Fruit fly (Drosophila melanogaster) whole organism, adult: Measurements from ENCODE around the gene sgg.
A peak's percentile ranks its signal among the peaks of the same experiment; 100 is the strongest.

Experiments used
- CG11617 ChIP-seq: fragments of 200-800 bp; sonication (Bioruptor generic); optimal IDR thresholded peaks from 2 replicates; lab custom pipeline; 2017; ENCODE audit warnings: mild to moderate bottlenecking, missing biosample characterization, missing genetic modification reagents, missing genetic modification characterization
- CG12768 ChIP-seq: fragments of 200-800 bp; sonication (Bioruptor generic); optimal IDR thresholded peaks from 2 replicates; lab custom pipeline; 2017; ENCODE audit warnings: missing biosample characterization, missing genetic modification characterization, mild to moderate bottlenecking, moderate library complexity, missing genetic modification reagents
- CG14711 ChIP-seq: fragments of 200-800 bp; sonication (Bioruptor generic); optimal IDR thresholded peaks from 2 replicates; lab custom pipeline; 2018; ENCODE audit warnings: missing biosample characterization, mild to moderate bottlenecking, missing genetic modification characterization, moderate library complexity
- CG1620 ChIP-seq: fragments of 200-800 bp; sonication (Bioruptor generic); optimal IDR thresholded peaks from 2 replicates; lab custom pipeline; 2016; ENCODE audit warnings: missing biosample characterization, missing genetic modification characterization
- CG33017 ChIP-seq: fragments of 200-800 bp; sonication (Bioruptor generic); optimal IDR thresholded peaks from 2 replicates; lab custom pipeline; 2018; ENCODE audit warnings: missing biosample characterization, mild to moderate bottlenecking, missing genetic modification characterization, moderate library complexity
- CG5204 ChIP-seq: fragments of 200-800 bp; sonication (Bioruptor generic); optimal IDR thresholded peaks from 2 replicates; lab custom pipeline; 2016; ENCODE audit warnings: missing biosample characterization, missing genetic modification characterization
- CG7045 ChIP-seq: fragments of 200-800 bp; sonication (Bioruptor generic); optimal IDR thresholded peaks from 2 replicates; lab custom pipeline; 2017; ENCODE audit warnings: missing biosample characterization, mild to moderate bottlenecking, missing genetic modification characterization
- CG7101 ChIP-seq: fragments of 200-800 bp; sonication (Bioruptor generic); optimal IDR thresholded peaks from 2 replicates; lab custom pipeline; 2018; ENCODE audit warnings: missing biosample characterization, mild to moderate bottlenecking, missing genetic modification characterization, moderate library complexity
- Clk ChIP-seq: fragments of 200-800 bp; sonication (Bioruptor generic); optimal IDR thresholded peaks from 2 replicates; lab custom pipeline; 2017; ENCODE audit warnings: missing biosample characterization, missing genetic modification characterization
- Crg-1 ChIP-seq: fragments of 200-800 bp; sonication (Bioruptor generic); optimal IDR thresholded peaks from 2 replicates; lab custom pipeline; 2016; ENCODE audit warnings: missing biosample characterization, missing genetic modification characterization
- Hr96 ChIP-seq: fragments of 200-800 bp; sonication (Bioruptor generic); optimal IDR thresholded peaks from 2 replicates; lab custom pipeline; 2016; ENCODE audit warnings: missing biosample characterization, missing genetic modification characterization
- Mnt ChIP-seq: fragments of 200-800 bp; sonication (Bioruptor generic); optimal IDR thresholded peaks from 2 replicates; lab custom pipeline; 2016; ENCODE audit warnings: missing biosample characterization, mild to moderate bottlenecking, missing genetic modification characterization
- bab1 ChIP-seq: fragments of 200-800 bp; sonication (Bioruptor generic); optimal IDR thresholded peaks from 3 replicates; lab custom pipeline; 2019; ENCODE audit warnings: missing biosample characterization, mild to moderate bottlenecking, missing genetic modification characterization, moderate library complexity
- cic ChIP-seq: fragments of 200-800 bp; sonication (Bioruptor generic); optimal IDR thresholded peaks from 2 replicates; lab custom pipeline; 2017; ENCODE audit warnings: missing biosample characterization, mild to moderate bottlenecking, missing genetic modification characterization, moderate library complexity
- cnc ChIP-seq, 2 experiments: fragments of >200 bp; optimal IDR thresholded peaks; 2 replicates each; lab custom pipeline; 2017
- kay ChIP-seq: fragments of 200-800 bp; sonication (Bioruptor generic); peaks from one replicate; lab custom pipeline; 2016; ENCODE audit warnings: missing biosample characterization, missing genetic modification characterization, borderline replicate concordance
- ovo ChIP-seq: fragments of 200-800 bp; sonication (Bioruptor generic); optimal IDR thresholded peaks from 2 replicates; lab custom pipeline; 2016; ENCODE audit warnings: missing biosample characterization, missing genetic modification characterization
- pad ChIP-seq: fragments of 200-800 bp; sonication (Bioruptor generic); optimal IDR thresholded peaks from 3 replicates; lab custom pipeline; 2017; ENCODE audit warnings: missing biosample characterization, missing genetic modification characterization, mild to moderate bottlenecking, moderate library complexity, missing genetic modification reagents
- tj ChIP-seq: fragments of 200-800 bp; sonication (Bioruptor generic); optimal IDR thresholded peaks from 3 replicates; lab custom pipeline; 2017; ENCODE audit warnings: missing biosample characterization, mild to moderate bottlenecking, missing genetic modification characterization, moderate library complexity
- toe ChIP-seq: fragments of 200-800 bp; sonication (Bioruptor generic); optimal IDR thresholded peaks from 2 replicates; lab custom pipeline; 2016; ENCODE audit warnings: missing biosample characterization, missing genetic modification characterization

The sgg gene

dm6 chrX:2590607-2591006 is 43.1 kb upstream of the sgg start:
- TF ChIP-seq kay (GFP tag; lab: Kevin White, UChicago), result no peak
- no peak for TF ChIP-seq CG33017
- TF ChIP-seq tj (GFP tag; lab: Kevin White, UChicago), result no peak
- TF ChIP-seq Hr96 (GFP tag; lab: Kevin White, UChicago), result no peak
- no peak for TF ChIP-seq cnc (optimal IDR thresholded peaks at IDR 0.05; lab: Kevin White, UChicago)
- TF ChIP-seq bab1, result no peak
- TF ChIP-seq Crg-1 (GFP tag; lab: Kevin White, UChicago), result no peak
- TF ChIP-seq cic (GFP tag; lab: Kevin White, UChicago), result no peak
- TF ChIP-seq CG5204 (GFP tag; lab: Kevin White, UChicago), result no peak
- no peak for TF ChIP-seq pad (GFP tag; lab: Kevin White, UChicago)
- no peak for TF ChIP-seq ovo (GFP tag; lab: Kevin White, UChicago)

dm6 chrX:2591315-2591999 is 42.3 kb upstream of the sgg start:
- no peak for TF ChIP-seq cnc (optimal IDR thresholded peaks at IDR 0.05; lab: Kevin White, UChicago)
- TF ChIP-seq ovo (GFP tag; lab: Kevin White, UChicago), result no peak
- peak; percentile 37 for TF ChIP-seq pad (GFP tag; lab: Kevin White, UChicago)
- TF ChIP-seq CG12768 (GFP tag; lab: Kevin White, UChicago), result no peak
- peak; percentile 42 for TF ChIP-seq CG7101 (tag; lab: Kevin White, UChicago)
- no peak for TF ChIP-seq Crg-1 (GFP tag; lab: Kevin White, UChicago)
- TF ChIP-seq Hr96 (GFP tag; lab: Kevin White, UChicago), result peak; percentile 61
- no peak for TF ChIP-seq CG14711
- TF ChIP-seq CG11617 (GFP tag; lab: Kevin White, UChicago), result peak; percentile 69
- no peak for TF ChIP-seq CG33017
- peak; percentile 9 for TF ChIP-seq tj (GFP tag; lab: Kevin White, UChicago)
- TF ChIP-seq CG5204 (GFP tag; lab: Kevin White, UChicago), result peak; percentile 45
- peak; percentile 52 for TF ChIP-seq cic (GFP tag; lab: Kevin White, UChicago)
- no peak for TF ChIP-seq CG1620
- TF ChIP-seq kay (GFP tag; lab: Kevin White, UChicago), result peak; percentile 88
- TF ChIP-seq toe (GFP tag; lab: Kevin White, UChicago), result peak; percentile 16
- no peak for TF ChIP-seq Clk (GFP tag; lab: Kevin White, UChicago)
- no peak for TF ChIP-seq Mnt (GFP tag; lab: Kevin White, UChicago)
- no peak for TF ChIP-seq bab1
- no peak for TF ChIP-seq CG7045

dm6 chrX:2592243-2592642 is 41.5 kb upstream of the sgg start:
- TF ChIP-seq CG33017 (no peak), Mnt (GFP tag; lab: Kevin White, UChicago) (no peak), pad (GFP tag; lab: Kevin White, UChicago) (no peak), CG7101 (tag; lab: Kevin White, UChicago) (no peak), Hr96 (GFP tag; lab: Kevin White, UChicago) (no peak), ovo (GFP tag; lab: Kevin White, UChicago) (no peak), kay (GFP tag; lab: Kevin White, UChicago) (no peak), CG14711 (no peak), tj (GFP tag; lab: Kevin White, UChicago) (no peak)

- TF ChIP-seq CG33017 (no peak), cnc (optimal IDR thresholded peaks at IDR 0.05; lab: Kevin White, UChicago) (no peak), cic (GFP tag; lab: Kevin White, UChicago) (no peak), kay (GFP tag; lab: Kevin White, UChicago) (peak; percentile 86), CG11617 (GFP tag; lab: Kevin White, UChicago) (no peak), Crg-1 (GFP tag; lab: Kevin White, UChicago) (no peak)
Observed at dm6 chrX:2593094-2593752, 40.5 kb upstream of the sgg start.

- TF ChIP-seq tj (GFP tag; lab: Kevin White, UChicago) (peak; percentile 57), kay (GFP tag; lab: Kevin White, UChicago) (no peak), CG7045 (peak; percentile 84), CG5204 (GFP tag; lab: Kevin White, UChicago) (no peak), cnc (optimal IDR thresholded peaks at IDR 0.05; lab: Kevin White, UChicago) (no peak), Mnt (GFP tag; lab: Kevin White, UChicago) (peak; percentile 70), Clk (GFP tag; lab: Kevin White, UChicago) (peak; percentile 74), pad (GFP tag; lab: Kevin White, UChicago) (peak; percentile 81), Hr96 (GFP tag; lab: Kevin White, UChicago) (peak; percentile 92), Crg-1 (GFP tag; lab: Kevin White, UChicago) (peak; percentile 89), CG12768 (GFP tag; lab: Kevin White, UChicago) (peak; percentile 89), cic (GFP tag; lab: Kevin White, UChicago) (peak; percentile 43), toe (GFP tag; lab: Kevin White, UChicago) (no peak), bab1 (peak; percentile 66), ovo (GFP tag; lab: Kevin White, UChicago) (no peak), CG14711 (peak; percentile 90), CG11617 (GFP tag; lab: Kevin White, UChicago) (peak; percentile 88), CG1620 (peak; percentile 57), CG33017 (peak; percentile 91), CG7101 (tag; lab: Kevin White, UChicago) (peak; percentile 93)
Observed at dm6 chrX:2593753-2594096, 40.0 kb upstream of the sgg start.
